Worm (Caenorhabditis elegans) whole organism, L4 larva: ENCODE results near the gene sulp-4.

Source experiments
- D1046.2 ChIP-seq: fragments of 200-800 bp; sonication (Bioruptor generic); IDR thresholded peaks from 2 replicates; pipeline ENCODE4 v1.3.6; 2022; ENCODE audit warnings: missing genetic modification characterization, missing compliant biosample characterization
- ama-1 ChIP-seq: fragments of 150-350 bp; optimal IDR thresholded peaks from 2 replicates; lab custom pipeline; 2014; ENCODE audit warnings: inconsistent platforms, mixed read lengths
- ceh-82 ChIP-seq: sonication (generic microtip); optimal IDR thresholded peaks from 2 replicates; lab custom pipeline; 2017; ENCODE audit warnings: missing biosample characterization, missing genetic modification characterization
- daf-12 ChIP-seq: fragments of 150-350 bp; optimal IDR thresholded peaks from 2 replicates; lab custom pipeline; 2014; ENCODE audit warnings: missing biosample characterization, missing genetic modification reagents, missing genetic modification characterization
- dmd-6 ChIP-seq: fragments of 200-800 bp; sonication (Bioruptor generic); IDR thresholded peaks from 2 replicates; pipeline ENCODE4 v1.3.6; 2022; ENCODE audit warnings: missing genetic modification reagents, missing genetic modification characterization, missing compliant biosample characterization
- hlh-30 ChIP-seq: sonication (generic microtip); optimal IDR thresholded peaks from 2 replicates; lab custom pipeline; 2017; ENCODE audit warnings: antibody characterized with exemption, mild to moderate bottlenecking, missing genetic modification characterization, missing compliant biosample characterization; ENCODE audit not compliant: insufficient read depth
- madf-9 ChIP-seq: fragments of 200-800 bp; sonication (Bioruptor generic); conservative IDR thresholded peaks from 2 replicates; pipeline ENCODE4 v1.3.6; 2022; ENCODE audit warnings: missing genetic modification reagents, missing genetic modification characterization, missing compliant biosample characterization
- mep-1 ChIP-seq: fragments of 150-350 bp; sonication (generic microtip); optimal IDR thresholded peaks from 3 replicates; lab custom pipeline; 2014; ENCODE audit warnings: missing biosample characterization, missing genetic modification characterization
- nhr-28 ChIP-seq: fragments of 150-350 bp; optimal IDR thresholded peaks from 2 replicates; lab custom pipeline; 2014; ENCODE audit warnings: missing biosample characterization, missing genetic modification characterization
- nhr-76 ChIP-seq: fragments of 150-350 bp; optimal IDR thresholded peaks from 2 replicates; lab custom pipeline; 2014; ENCODE audit warnings: missing biosample characterization, missing genetic modification characterization
- set-16 ChIP-seq: fragments of 200-800 bp; sonication (Bioruptor generic); IDR thresholded peaks from 2 replicates; pipeline ENCODE4 v1.3.6; 2022; ENCODE audit warnings: missing genetic modification reagents, missing genetic modification characterization, missing compliant biosample characterization
- tra-1 ChIP-seq: fragments of 200-800 bp; sonication (Bioruptor generic); IDR thresholded peaks from 2 replicates; pipeline ENCODE4 v1.3.6; 2022; ENCODE audit warnings: missing genetic modification reagents, missing genetic modification characterization, missing compliant biosample characterization
- unc-62 ChIP-seq, 3 experiments: fragments of 150-350 bp in 1 of 3; sonication (generic microtip); optimal IDR thresholded peaks in 2 of 3; peaks in 1 of 3; 1 replicate in 1 of 3; 2 replicates in 2 of 3; lab custom pipeline; 2014 to 2017; ENCODE audit warnings: missing biosample characterization in 3 of 3, missing genetic modification characterization in 3 of 3, missing genetic modification reagents in 3 of 3, missing genotype in 1 of 3
- zip-11 ChIP-seq: fragments of 200-800 bp; sonication (Bioruptor generic); IDR thresholded peaks from 2 replicates; pipeline ENCODE4 v1.3.6; 2022; ENCODE audit warnings: missing genetic modification characterization, missing compliant biosample characterization

DNA sequence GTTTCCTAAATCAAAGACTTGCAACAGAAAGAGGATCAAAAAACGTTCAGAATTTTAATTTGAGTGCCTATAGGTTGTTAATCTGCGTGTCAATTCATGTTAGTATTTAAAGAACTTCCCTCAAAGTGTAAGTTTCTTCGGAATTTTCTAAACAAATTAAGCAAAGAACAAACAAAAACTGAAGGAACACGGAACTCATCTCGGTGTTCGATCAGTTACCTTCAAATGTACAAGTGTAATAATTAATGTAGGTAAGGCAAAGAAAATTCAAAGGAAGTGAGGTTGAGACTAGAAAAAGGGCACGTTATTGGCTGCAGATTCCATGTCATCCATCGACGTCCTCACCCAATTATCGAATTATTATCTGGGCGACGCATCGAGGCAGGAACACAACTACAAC is 18.8 kb downstream of the sulp-4 start, which contains the start of gene K12G11.6:
- TF ChIP-seq hlh-30 (tag; lab: Kevin White, UChicago) (no peak), mep-1 (tag; lab: Kevin White, UChicago) (no peak), daf-12 (no peak), set-16 (GFP tag; lab: Robert Waterston, UW) (no peak), ama-1 (lab: Kevin White, UChicago) (no peak), zip-11 (no peak), D1046.2 (GFP tag; lab: Robert Waterston, UW) (no peak), unc-62 (GFP tag; optimal IDR thresholded peaks at IDR 0.05 in 1 of 2; lab: Kevin White, UChicago) (peak in 1 of 2 experiments; percentile 94), unc-62 (tag; optimal IDR thresholded peaks at IDR 0.05; lab: Kevin White, UChicago) (no peak), nhr-76 (no peak), tra-1 (GFP tag; lab: Robert Waterston, UW) (no peak), madf-9 (GFP tag; lab: Robert Waterston, UW) (no peak), ceh-82 (tag; lab: Kevin White, UChicago) (no peak), dmd-6 (GFP tag; lab: Robert Waterston, UW) (no peak), nhr-28 (no peak)
